Worm (Caenorhabditis elegans): ENCODE results near the gene txt-11.

Gene txt-11

ce11 chrV:3445090-3445832 lies 32.2 kb downstream of the txt-11 start:
- no peak for TF ChIP-seq ham-2 (GFP tag; optimal IDR thresholded peaks at IDR 0.05)
- TF ChIP-seq mls-2 (tag; optimal IDR thresholded peaks at IDR 0.05): peak; percentile 22
- TF ChIP-seq pha-4 (tag; optimal IDR thresholded peaks at IDR 0.05): no peak
- no peak for TF ChIP-seq lsy-2 (tag; optimal IDR thresholded peaks at IDR 0.05)
- no peak for TF ChIP-seq mab-5 (tag; optimal IDR thresholded peaks at IDR 0.05)
- TF ChIP-seq ceh-39 (tag; optimal IDR thresholded peaks at IDR 0.05): no peak
- no peak for TF ChIP-seq zip-8 (tag; optimal IDR thresholded peaks at IDR 0.05)
- TF ChIP-seq snpc-4 (tag; optimal IDR thresholded peaks at IDR 0.05): no peak
- TF ChIP-seq ceh-43 (GFP tag; optimal IDR thresholded peaks at IDR 0.05): no peak
- no peak for TF ChIP-seq nhr-28 (tag; optimal IDR thresholded peaks at IDR 0.05)
- TF ChIP-seq hlh-1 (tag; optimal IDR thresholded peaks at IDR 0.05): no peak
- no peak for TF ChIP-seq flh-1 (GFP tag; optimal IDR thresholded peaks at IDR 0.05)
- TF ChIP-seq unc-120 (tag; optimal IDR thresholded peaks at IDR 0.05; ENCODE audit: poor library complexity, severe bottlenecking): no peak
- peak; percentile 25 for TF ChIP-seq M03D4.4 (tag; optimal IDR thresholded peaks at IDR 0.05)

DNA sequence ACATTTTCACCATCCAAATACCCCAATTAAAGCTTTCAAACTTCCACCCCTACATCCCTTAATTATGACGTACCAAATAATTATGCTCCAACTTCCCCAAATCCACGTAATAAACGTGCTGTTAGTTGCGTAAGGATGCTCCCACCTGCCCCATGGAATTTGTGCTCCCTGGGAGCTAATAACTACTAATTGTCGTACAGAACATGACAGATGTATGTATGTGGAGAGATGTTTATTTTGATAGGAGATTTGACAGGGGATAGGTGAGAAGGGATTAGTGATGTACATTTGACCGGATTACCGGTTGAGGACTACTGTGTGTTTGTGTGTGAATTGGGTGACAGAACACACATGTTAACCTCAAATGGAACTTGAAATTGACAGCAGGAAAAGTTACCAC lies 36.7 kb downstream of the txt-11 start:
- TF ChIP-seq nhr-237 (tag; optimal IDR thresholded peaks at IDR 0.05): no peak
- peak; percentile 43 for TF ChIP-seq ceh-43 (GFP tag; optimal IDR thresholded peaks at IDR 0.05)
- TF ChIP-seq sptf-1 (tag; optimal IDR thresholded peaks at IDR 0.05): peak; percentile 58
- TF ChIP-seq nhr-2 (tag; optimal IDR thresholded peaks at IDR 0.05): peak; percentile 92
- peak; percentile 62 for TF ChIP-seq zip-8 (tag; optimal IDR thresholded peaks at IDR 0.05)
- TF ChIP-seq ceh-39 (tag; optimal IDR thresholded peaks at IDR 0.05): no peak
- TF ChIP-seq unc-39 (tag; optimal IDR thresholded peaks at IDR 0.05): no peak
- peak; percentile 65 for TF ChIP-seq cnd-1 (tag; optimal IDR thresholded peaks at IDR 0.05)
- no peak for TF ChIP-seq unc-120 (tag; optimal IDR thresholded peaks at IDR 0.05; ENCODE audit: poor library complexity, severe bottlenecking)

ce11 chrV:3450351-3450750 lies 37.2 kb downstream of the txt-11 start:
- TF ChIP-seq lin-32 (GFP tag; optimal IDR thresholded peaks at IDR 0.05) (no peak), sptf-1 (tag; optimal IDR thresholded peaks at IDR 0.05) (peak; percentile 7)

DNA sequence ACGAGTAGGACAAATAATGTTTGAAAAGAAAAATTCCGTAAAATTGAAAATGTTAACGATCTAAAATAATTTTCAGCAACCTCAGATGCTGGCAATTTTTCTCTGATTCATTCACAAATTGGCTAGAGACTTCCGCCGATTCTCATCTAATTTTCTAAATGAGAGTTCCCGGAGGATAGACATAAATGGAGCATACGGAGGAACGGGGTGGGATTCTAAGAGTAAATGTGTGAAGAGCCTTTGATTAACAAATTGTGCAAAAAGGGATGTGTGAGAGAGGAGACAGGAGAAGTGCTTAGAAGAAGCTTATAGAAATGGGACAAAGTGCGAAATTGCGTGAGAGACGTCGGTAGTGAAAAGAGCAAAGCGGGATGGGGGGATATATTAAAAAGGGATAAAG lies 38.5 kb downstream of the txt-11 start:
- TF ChIP-seq lin-32 (GFP tag; optimal IDR thresholded peaks at IDR 0.05): no peak
- no peak for TF ChIP-seq unc-62 (GFP tag; optimal IDR thresholded peaks at IDR 0.05)
- TF ChIP-seq ces-1 (GFP tag; optimal IDR thresholded peaks at IDR 0.05): peak; percentile 92
- no peak for TF ChIP-seq ceh-83 (GFP tag; optimal IDR thresholded peaks at IDR 0.05)
- no peak for TF ChIP-seq blmp-1 (tag; optimal IDR thresholded peaks at IDR 0.05)

- no peak for TF ChIP-seq nhr-76 (tag; optimal IDR thresholded peaks at IDR 0.05)
- TF ChIP-seq mls-2 (tag; optimal IDR thresholded peaks at IDR 0.05): no peak
- peak; percentile 94 for TF ChIP-seq ces-1 (GFP tag; optimal IDR thresholded peaks at IDR 0.05)
- no peak for TF ChIP-seq drap-1 (GFP tag; optimal IDR thresholded peaks at IDR 0.05)
Observed at ce11 chrV:3452489-3452888, 39.4 kb downstream of the txt-11 start.

DNA sequence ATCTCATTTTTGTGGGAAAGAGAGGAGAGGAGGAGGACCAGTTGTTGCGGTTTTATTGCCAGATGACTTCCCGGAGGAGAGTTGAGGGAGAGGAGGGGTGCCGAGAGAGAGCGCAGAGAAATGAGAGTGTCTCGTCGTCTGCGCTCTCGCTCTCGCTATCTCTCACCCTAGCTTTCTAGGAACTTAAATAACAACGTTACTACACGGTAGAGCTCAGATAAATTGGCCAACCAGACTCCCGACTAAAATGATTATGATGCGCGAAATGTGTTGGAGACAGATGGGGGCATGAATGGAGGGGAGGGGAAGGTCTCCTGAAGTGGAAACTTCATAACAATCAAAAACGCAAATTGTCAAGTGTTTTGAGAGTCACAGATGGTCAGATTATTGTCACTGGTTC lies 41.5 kb downstream of the txt-11 start:
- TF ChIP-seq ham-2 (GFP tag; optimal IDR thresholded peaks at IDR 0.05) (no peak), lin-13 (tag; optimal IDR thresholded peaks at IDR 0.05) (peak; percentile 32), nhr-28 (tag; optimal IDR thresholded peaks at IDR 0.05) (no peak), unc-120 (tag; optimal IDR thresholded peaks at IDR 0.05; ENCODE audit: poor library complexity, severe bottlenecking) (no peak), ceh-39 (tag; optimal IDR thresholded peaks at IDR 0.05) (no peak), cnd-1 (tag; optimal IDR thresholded peaks at IDR 0.05) (peak; percentile 44), snpc-4 (tag; optimal IDR thresholded peaks at IDR 0.05) (no peak), sptf-1 (tag; optimal IDR thresholded peaks at IDR 0.05) (no peak), hlh-1 (tag; optimal IDR thresholded peaks at IDR 0.05) (peak; percentile 76), lin-32 (GFP tag; optimal IDR thresholded peaks at IDR 0.05) (no peak), mep-1 (tag; optimal IDR thresholded peaks at IDR 0.05) (no peak), nhr-2 (tag; optimal IDR thresholded peaks at IDR 0.05) (no peak), ces-1 (GFP tag; optimal IDR thresholded peaks at IDR 0.05) (peak; percentile 93), lsy-2 (tag; optimal IDR thresholded peaks at IDR 0.05) (no peak), pha-4 (tag; optimal IDR thresholded peaks at IDR 0.05) (no peak), elt-1 (tag; optimal IDR thresholded peaks at IDR 0.05; ENCODE audit: borderline replicate concordance, insufficient read depth) (no peak), nhr-76 (tag; optimal IDR thresholded peaks at IDR 0.05) (no peak), ceh-83 (GFP tag; optimal IDR thresholded peaks at IDR 0.05) (no peak), mab-5 (tag; optimal IDR thresholded peaks at IDR 0.05) (no peak)

Measured in whole organism, mixed stage, embryonic.